Worm (Caenorhabditis elegans) whole organism, late embryonic: ENCODE measurements around the gene T06E6.15.

Experiments
- ceh-30 ChIP-seq: fragments of 150-350 bp; optimal IDR thresholded peaks from 2 replicates; lab custom pipeline; 2014; ENCODE audit warnings: missing biosample characterization, missing genetic modification characterization
- hlh-13 ChIP-seq: fragments of 200-800 bp; sonication (Bioruptor generic); optimal IDR thresholded peaks from 2 replicates; lab custom pipeline; 2018; ENCODE audit warnings: mild to moderate bottlenecking, missing genetic modification characterization, missing compliant biosample characterization
- mec-3 ChIP-seq: sonication (generic microtip); optimal IDR thresholded peaks from 2 replicates; lab custom pipeline; 2016; ENCODE audit warnings: borderline replicate concordance, missing genetic modification characterization, missing compliant biosample characterization
- ref-2 ChIP-seq: sonication (generic microtip); optimal IDR thresholded peaks from 2 replicates; lab custom pipeline; 2016; ENCODE audit warnings: missing genetic modification characterization, missing compliant biosample characterization
- sox-4 ChIP-seq: sonication (generic microtip); optimal IDR thresholded peaks from 2 replicates; lab custom pipeline; 2017; ENCODE audit warnings: mild to moderate bottlenecking, missing genetic modification characterization, inconsistent platforms, missing compliant biosample characterization

ce11 chrV:15367770-15368169 is 31.8 kb downstream of the T06E6.15 start:
- TF ChIP-seq ref-2 (tag; lab: Kevin White, UChicago) (no peak), ceh-30 (tag; lab: Kevin White, UChicago) (no peak), mec-3 (no peak), hlh-13 (GFP tag; lab: Kevin White, UChicago) (no peak), sox-4 (tag; lab: Kevin White, UChicago) (no peak)
